Fruit fly (Drosophila melanogaster): ENCODE data around the gene Iru.

Iru gene

DNA sequence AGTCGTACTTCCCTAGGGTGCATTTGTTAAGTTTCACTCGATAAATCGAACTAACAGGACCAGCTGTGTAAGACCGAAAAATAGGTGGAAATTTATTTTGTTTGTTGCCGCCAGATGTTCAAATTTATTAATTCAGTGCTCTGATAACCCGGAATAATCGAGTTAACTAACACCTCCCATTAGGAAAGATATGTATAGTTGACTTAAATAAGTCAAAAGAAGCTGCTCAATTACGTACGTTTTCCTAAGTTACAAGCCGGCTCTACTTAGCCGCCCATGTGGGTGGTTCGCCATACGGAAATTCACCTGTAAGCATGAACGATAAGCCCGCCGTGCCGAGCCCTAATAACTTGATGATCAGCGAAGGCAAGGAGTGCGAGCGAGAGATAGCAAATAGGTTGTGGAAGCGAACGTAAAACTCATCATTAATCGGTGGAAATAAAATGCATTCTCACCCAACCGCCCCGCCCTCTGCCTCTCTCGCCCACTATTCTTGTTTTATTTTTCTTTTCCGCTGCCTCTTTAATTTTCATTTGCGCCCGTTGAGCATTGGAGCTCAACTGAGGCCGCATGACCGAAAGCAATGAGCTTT, 47.7 kb downstream of the Iru start (continued):
- TF ChIP-seq eg (GFP tag; IDR thresholded peaks at IDR 0.05) (no peak), CG6854 (GFP tag; optimal IDR thresholded peaks at IDR 0.05) (no peak), CG4318 (GFP tag; optimal IDR thresholded peaks at IDR 0.05) (peak; percentile 53), fd85E (GFP tag; optimal IDR thresholded peaks at IDR 0.05) (no peak), Gug (GFP tag; IDR thresholded peaks at IDR 0.05) (no peak), esn (GFP tag; optimal IDR thresholded peaks at IDR 0.05) (peak; percentile 59), ss (GFP tag; optimal IDR thresholded peaks at IDR 0.05) (peak in 1 of 2 experiments; percentile 47), Hr4 (GFP tag; optimal IDR thresholded peaks at IDR 0.05) (peak; percentile 72), CG32006 (GFP tag; optimal IDR thresholded peaks at IDR 0.05) (peak; percentile 80), CG8632 (GFP tag; optimal IDR thresholded peaks at IDR 0.05) (peak; percentile 63), CG15336 (GFP tag; IDR thresholded peaks at IDR 0.05) (no peak), Eip75B (GFP tag; optimal IDR thresholded peaks at IDR 0.05) (peak; percentile 17), dsx (GFP tag; optimal IDR thresholded peaks at IDR 0.05; ENCODE audit: poor library complexity, severe bottlenecking) (no peak), OdsH (GFP tag; optimal IDR thresholded peaks at IDR 0.05) (peak; percentile 58), Sox15 (GFP tag; optimal IDR thresholded peaks at IDR 0.05) (peak; percentile 71), acj6 (GFP tag; optimal IDR thresholded peaks at IDR 0.05) (peak; percentile 46), CG11902 (GFP tag; optimal IDR thresholded peaks at IDR 0.05) (peak; percentile 55), CG3032 (tag; optimal IDR thresholded peaks at IDR 0.05) (peak; percentile 58), Lpt (GFP tag; optimal IDR thresholded peaks at IDR 0.05) (no peak), CG6808 (GFP tag; optimal IDR thresholded peaks at IDR 0.05) (peak; percentile 53), Smox (GFP tag; optimal IDR thresholded peaks at IDR 0.05) (peak; percentile 53), CG10669 (GFP tag; optimal IDR thresholded peaks at IDR 0.05) (peak; percentile 38), fd59A (GFP tag; optimal IDR thresholded peaks at IDR 0.05) (peak; percentile 73)

DNA sequence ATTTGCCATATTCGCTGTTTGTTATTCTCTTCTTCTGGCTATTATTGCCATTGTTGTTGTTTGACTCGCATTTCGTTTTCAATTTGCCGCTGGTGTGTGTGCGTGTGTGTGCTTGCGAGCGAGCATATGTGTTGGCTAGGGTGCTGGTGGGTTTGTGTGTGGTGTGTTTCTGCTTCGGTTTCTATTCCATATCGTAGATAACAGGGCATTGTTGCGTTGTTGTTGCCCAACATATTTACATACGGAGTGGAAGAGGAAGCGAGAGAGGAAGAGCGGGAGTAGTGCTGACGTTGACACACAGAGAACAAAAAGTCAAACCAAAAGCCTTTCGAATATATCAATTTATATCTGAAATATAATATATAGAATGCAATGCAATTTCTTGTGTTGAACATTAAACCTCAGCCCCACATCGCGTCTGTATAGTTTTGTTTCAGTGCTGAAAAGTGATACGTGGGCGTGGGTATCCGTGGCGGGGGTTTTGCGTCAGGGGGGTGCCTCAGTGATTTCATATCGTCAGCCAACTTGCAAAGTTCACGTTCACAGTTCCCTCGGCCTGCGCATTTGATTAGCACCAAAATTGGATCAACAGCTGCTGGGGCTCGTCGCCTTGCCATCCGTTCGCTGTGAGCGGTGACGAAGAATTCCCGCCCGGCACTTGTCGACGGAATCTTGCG, 48.3 kb downstream of the Iru start:
- no peak for TF ChIP-seq lz (GFP tag; optimal IDR thresholded peaks at IDR 0.05)
- no peak for TF ChIP-seq CG31627 (GFP tag; optimal IDR thresholded peaks at IDR 0.05)
- TF ChIP-seq CG6808 (GFP tag; optimal IDR thresholded peaks at IDR 0.05): peak; percentile 20
- no peak for TF ChIP-seq CG7368 (GFP tag; optimal IDR thresholded peaks at IDR 0.05)
- no peak for TF ChIP-seq eg (GFP tag; IDR thresholded peaks at IDR 0.05)
- peak; percentile 48 for TF ChIP-seq Hr4 (GFP tag; optimal IDR thresholded peaks at IDR 0.05)
- TF ChIP-seq cyc (GFP tag; optimal IDR thresholded peaks at IDR 0.05): peak; percentile 3
- TF ChIP-seq CG4318 (GFP tag; optimal IDR thresholded peaks at IDR 0.05): peak; percentile 42
- TF ChIP-seq Eip78C (GFP tag): peak; percentile 94
- no peak for TF ChIP-seq CG16779 (tag; optimal IDR thresholded peaks at IDR 0.05)
- TF ChIP-seq CG11902 (GFP tag; optimal IDR thresholded peaks at IDR 0.05): no peak
- TF ChIP-seq spab (GFP tag; optimal IDR thresholded peaks at IDR 0.05): peak; percentile 18
- peak; percentile 29 for TF ChIP-seq Ets96B (tag; optimal IDR thresholded peaks at IDR 0.05)
- peak; percentile 25 for TF ChIP-seq CG10669 (GFP tag; optimal IDR thresholded peaks at IDR 0.05)
- TF ChIP-seq Gug (GFP tag; IDR thresholded peaks at IDR 0.05): no peak
- TF ChIP-seq vri (GFP tag; optimal IDR thresholded peaks at IDR 0.05): peak; percentile 12
- no peak for TF ChIP-seq CG11294 (GFP tag; IDR thresholded peaks at IDR 0.05)
- no peak for TF ChIP-seq fd59A (GFP tag; optimal IDR thresholded peaks at IDR 0.05)
- TF ChIP-seq CG8119 (GFP tag; IDR thresholded peaks at IDR 0.05): no peak
- TF ChIP-seq CG34406 (GFP tag; optimal IDR thresholded peaks at IDR 0.05): peak; percentile 25
- TF ChIP-seq Lpt (GFP tag; optimal IDR thresholded peaks at IDR 0.05): peak; percentile 52
- no peak for TF ChIP-seq Hr38 (GFP tag; optimal IDR thresholded peaks at IDR 0.05)
- TF ChIP-seq dac (GFP tag; optimal IDR thresholded peaks at IDR 0.05): peak; percentile 44
- TF ChIP-seq pdm3 (GFP tag; optimal IDR thresholded peaks at IDR 0.05): peak; percentile 41
- peak; percentile 75 for TF ChIP-seq CG32006 (GFP tag; optimal IDR thresholded peaks at IDR 0.05)
- TF ChIP-seq net (GFP tag; optimal IDR thresholded peaks at IDR 0.05): peak; percentile 43
- TF ChIP-seq fd85E (GFP tag; optimal IDR thresholded peaks at IDR 0.05): no peak
- TF ChIP-seq CG1621 (tag; optimal IDR thresholded peaks at IDR 0.05): no peak
- TF ChIP-seq Sox102F (GFP tag; optimal IDR thresholded peaks at IDR 0.05): no peak
- peak; percentile 65 for TF ChIP-seq OdsH (GFP tag; optimal IDR thresholded peaks at IDR 0.05)
- peak; percentile 32 for TF ChIP-seq CG3032 (tag; optimal IDR thresholded peaks at IDR 0.05)
- no peak for TF ChIP-seq Eip75B (GFP tag; optimal IDR thresholded peaks at IDR 0.05)
- TF ChIP-seq CG8319 (GFP tag; optimal IDR thresholded peaks at IDR 0.05): no peak
- TF ChIP-seq svp (GFP tag): no peak
- no peak for TF ChIP-seq CG15336 (GFP tag; IDR thresholded peaks at IDR 0.05)
- peak; percentile 50 for TF ChIP-seq CG11762 (GFP tag; optimal IDR thresholded peaks at IDR 0.05; ENCODE audit: insufficient read depth)
- peak; percentile 60 for TF ChIP-seq achi (GFP tag; optimal IDR thresholded peaks at IDR 0.05)
- no peak for TF ChIP-seq CG6854 (GFP tag; optimal IDR thresholded peaks at IDR 0.05)
- TF ChIP-seq Hr39 (GFP tag; optimal IDR thresholded peaks at IDR 0.05): no peak
